Worm (Caenorhabditis elegans): ENCODE results near the gene C54C6.7.

Gene C54C6.7

DNA sequence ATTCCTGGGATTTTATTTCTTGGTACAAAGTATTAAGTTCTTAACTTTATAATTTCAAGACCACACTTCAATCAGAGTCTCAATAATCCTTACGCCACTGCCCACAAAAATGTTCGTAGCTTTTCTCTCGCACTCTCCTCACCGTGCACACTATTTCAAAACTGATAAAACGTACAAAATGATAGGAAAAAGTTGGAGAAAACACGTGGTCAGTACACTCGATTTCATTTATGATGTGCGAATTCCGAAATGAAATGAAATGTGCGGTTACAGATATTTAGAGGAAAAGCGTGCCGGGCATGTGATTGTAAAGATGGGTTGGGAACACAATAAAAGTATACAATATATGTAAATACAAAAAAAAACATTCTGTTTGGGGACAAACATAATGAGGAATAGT lies 25.8 kb downstream of the C54C6.7 start (continued):
- TF ChIP-seq F10B5.3 (tag; optimal IDR thresholded peaks at IDR 0.05) = no peak
- peak; percentile 71 for TF ChIP-seq aha-1 (tag)
- no peak for TF ChIP-seq Y75B8A.6 (GFP tag; IDR thresholded peaks at IDR 0.05)
- peak; percentile 74 for TF ChIP-seq hlh-11 (tag; optimal IDR thresholded peaks at IDR 0.05)
- TF ChIP-seq zip-11 (GFP tag; IDR thresholded peaks at IDR 0.05) = no peak
- no peak for TF ChIP-seq nhr-25 (tag; optimal IDR thresholded peaks at IDR 0.05; ENCODE audit: borderline replicate concordance, insufficient read depth)
- no peak for TF ChIP-seq mes-2 (tag; optimal IDR thresholded peaks at IDR 0.05; ENCODE audit: poor library complexity, severe bottlenecking)
- no peak for TF ChIP-seq egl-27 (tag; optimal IDR thresholded peaks at IDR 0.05)
- peak; percentile 65 for TF ChIP-seq nhr-28 (tag; optimal IDR thresholded peaks at IDR 0.05)
- TF ChIP-seq fkh-10 (GFP tag; optimal IDR thresholded peaks at IDR 0.05) = no peak
- no peak for TF ChIP-seq ceh-62 (tag; optimal IDR thresholded peaks at IDR 0.05)
- TF ChIP-seq ZK337.2 (GFP tag; IDR thresholded peaks at IDR 0.05) = no peak
- peak in 1 of 2 experiments; percentile 52 for TF ChIP-seq mdl-1 (tag; optimal IDR thresholded peaks at IDR 0.05)
- TF ChIP-seq nhr-48 (tag; optimal IDR thresholded peaks at IDR 0.05) = peak; percentile 77
- TF ChIP-seq mxl-3 (GFP tag; optimal IDR thresholded peaks at IDR 0.05) = peak; percentile 79
- TF ChIP-seq pha-4 (GFP tag; IDR thresholded peaks at IDR 0.05) = no peak
- TF ChIP-seq pha-4 (tag; optimal IDR thresholded peaks at IDR 0.05) = no peak
- TF ChIP-seq dpl-1 (GFP tag; optimal IDR thresholded peaks at IDR 0.05) = no peak
- TF ChIP-seq mxl-2 (GFP tag; conservative IDR thresholded peaks at IDR 0.05) = 0 out of 2 replicates have a peak, but pooled peaks have one; percentile 21
- TF ChIP-seq madf-5 (GFP tag; IDR thresholded peaks at IDR 0.05) = no peak
- TF ChIP-seq sdz-12 (GFP tag; optimal IDR thresholded peaks at IDR 0.05) = no peak
- TF ChIP-seq lin-1 (GFP tag; IDR thresholded peaks at IDR 0.05) = 0 out of 2 replicates have a peak, but pooled peaks have one; percentile 50
- TF ChIP-seq ceh-32 (tag; optimal IDR thresholded peaks at IDR 0.05; ENCODE audit: poor library complexity) = no peak

DNA sequence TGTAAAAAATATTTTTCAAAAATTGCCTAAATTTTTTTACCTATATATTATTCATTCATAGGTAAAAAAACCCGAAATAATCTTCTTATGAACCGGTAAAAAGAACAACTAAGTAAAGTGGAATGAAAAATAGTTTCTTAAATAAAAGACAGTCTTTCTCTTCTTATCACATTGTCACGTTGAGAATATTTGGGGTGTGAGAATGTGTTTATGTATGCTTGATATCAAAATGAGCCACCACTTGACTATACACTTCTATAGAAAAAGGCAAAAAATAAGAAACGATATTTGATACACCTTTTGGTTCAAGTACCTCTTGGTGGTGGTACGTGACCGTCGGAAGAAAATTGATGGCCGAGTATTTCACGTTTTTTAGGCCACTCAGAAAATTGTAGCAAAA lies 26.7 kb downstream of the C54C6.7 start, which contains the start of gene hmit-1.3:
TSS of gene hmit-1.3 (minus strand) at position 103 of the 400 bp plus-strand sequence.
- TF ChIP-seq spr-1 (tag; optimal IDR thresholded peaks at IDR 0.05) (no peak), nhr-102 (tag; optimal IDR thresholded peaks at IDR 0.05) (no peak), dve-1 (tag; optimal IDR thresholded peaks at IDR 0.05; ENCODE audit: insufficient read depth) (peak; percentile 17), lin-29 (GFP tag; IDR thresholded peaks at IDR 0.05) (no peak), pqm-1 (tag; optimal IDR thresholded peaks at IDR 0.05) (peak; percentile 20), hlh-30 (tag; optimal IDR thresholded peaks at IDR 0.05; ENCODE audit: insufficient read depth) (peak; percentile 57), daf-16 (GFP tag; optimal IDR thresholded peaks at IDR 0.05) (no peak), daf-16 (tag; optimal IDR thresholded peaks at IDR 0.05) (peak; percentile 71), dmd-6 (GFP tag; IDR thresholded peaks at IDR 0.05) (0 out of 2 replicates have a peak, but pooled peaks have one; percentile 15), nhr-28 (tag; optimal IDR thresholded peaks at IDR 0.05) (peak; percentile 25), aha-1 (tag) (peak; percentile 86), hlh-11 (tag; optimal IDR thresholded peaks at IDR 0.05) (peak; percentile 18)

DNA sequence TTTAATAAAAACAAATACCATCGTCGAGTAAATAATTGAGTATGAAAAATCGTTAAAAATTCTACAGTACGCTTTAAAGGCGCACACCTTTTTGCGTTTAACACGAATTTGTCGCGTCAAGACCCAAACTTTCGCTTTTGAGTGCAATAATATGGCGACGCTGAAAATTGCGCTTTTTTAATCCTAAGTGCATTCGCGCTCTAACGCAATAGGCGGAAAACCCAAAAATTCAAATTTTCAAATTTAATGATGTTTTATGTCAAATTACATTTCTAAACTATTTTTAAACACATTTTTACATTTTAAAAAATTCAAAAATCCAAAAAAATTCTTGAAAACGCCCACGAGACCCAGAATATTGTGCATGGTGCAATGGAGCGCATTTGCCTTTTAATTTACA lies 34.4 kb downstream of the C54C6.7 start:
- TF ChIP-seq spr-3 (GFP tag; optimal IDR thresholded peaks at IDR 0.05) (no peak), lin-38 (GFP tag; IDR thresholded peaks at IDR 0.05) (peak; percentile 46), saeg-2 (GFP tag; IDR thresholded peaks at IDR 0.05) (no peak), tag-97 (GFP tag; IDR thresholded peaks at IDR 0.05) (no peak), egl-27 (tag; optimal IDR thresholded peaks at IDR 0.05) (no peak)

DNA sequence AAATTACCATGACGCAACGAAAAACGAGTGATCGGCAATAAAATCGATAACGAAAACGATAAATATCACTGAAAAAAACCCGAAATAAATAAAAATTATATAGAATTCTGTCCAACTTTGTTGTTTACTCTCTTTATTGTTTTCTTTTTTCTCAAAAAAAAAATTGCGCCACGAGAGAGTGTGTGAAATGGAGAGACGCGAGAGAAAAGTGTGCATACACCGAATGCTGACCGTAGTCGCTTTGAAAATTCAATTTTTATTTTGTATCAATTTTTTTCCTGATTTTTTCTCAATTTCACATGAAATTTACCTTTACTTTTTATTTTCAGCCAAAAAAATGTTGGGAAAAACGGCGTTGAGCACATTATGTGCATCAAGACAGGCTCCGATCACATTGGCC lies 36.3 kb downstream of the C54C6.7 start, which contains the start of the genes M01F1.4 and mrpl-35:
TSS of gene M01F1.4 (minus strand) at position 126 of the 400 bp plus-strand sequence.
TSS of gene mrpl-35 (plus strand) at position 330 of the 400 bp plus-strand sequence.
- TF ChIP-seq ctbp-1 (GFP tag; IDR thresholded peaks at IDR 0.05) (no peak), nhr-6 (tag; optimal IDR thresholded peaks at IDR 0.05) (peak; percentile 36), zfp-2 (tag; optimal IDR thresholded peaks at IDR 0.05) (no peak), egl-43 (GFP tag; IDR thresholded peaks at IDR 0.05) (no peak), zip-2 (tag; optimal IDR thresholded peaks at IDR 0.05) (no peak), zag-1 (tag; optimal IDR thresholded peaks at IDR 0.05) (no peak), unc-62 (GFP tag; optimal IDR thresholded peaks at IDR 0.05 in 1 of 2) (no peak), unc-62 (tag; optimal IDR thresholded peaks at IDR 0.05) (no peak), lsy-2 (tag; optimal IDR thresholded peaks at IDR 0.05) (peak in 1 of 2 experiments; percentile 97), nhr-42 (GFP tag; IDR thresholded peaks at IDR 0.05) (no peak), ZK546.5 (tag; optimal IDR thresholded peaks at IDR 0.05) (no peak), saeg-2 (GFP tag; IDR thresholded peaks at IDR 0.05) (no peak), dpl-1 (GFP tag; optimal IDR thresholded peaks at IDR 0.05) (peak; percentile 64), nhr-237 (tag; optimal IDR thresholded peaks at IDR 0.05) (no peak), ceh-28 (tag; optimal IDR thresholded peaks at IDR 0.05) (no peak)

Data from whole organism, L4 larva.